Worm (Caenorhabditis elegans): ENCODE measurements around the gene twnk-1.

twnk-1 gene

ce11 chrX:5836527-5836926 lies 45.5 kb downstream of the twnk-1 start:
- TF ChIP-seq med-1 (GFP tag; optimal IDR thresholded peaks at IDR 0.05; ENCODE audit: insufficient read depth): no peak
- TF ChIP-seq ref-1 (GFP tag; conservative IDR thresholded peaks at IDR 0.05): no peak
- TF ChIP-seq klf-2 (GFP tag; conservative IDR thresholded peaks at IDR 0.05): no peak
- TF ChIP-seq tab-1 (GFP tag; IDR thresholded peaks at IDR 0.05): no peak
- no peak for TF ChIP-seq flt-1 (GFP tag; IDR thresholded peaks at IDR 0.05)
- no peak for TF ChIP-seq ztf-23 (GFP tag; IDR thresholded peaks at IDR 0.05)
- TF ChIP-seq cog-1 (tag; optimal IDR thresholded peaks at IDR 0.05): no peak
- TF ChIP-seq ztf-29 (GFP tag; IDR thresholded peaks at IDR 0.05): no peak
- no peak for TF ChIP-seq T22C8.4 (GFP tag; IDR thresholded peaks at IDR 0.05)

DNA sequence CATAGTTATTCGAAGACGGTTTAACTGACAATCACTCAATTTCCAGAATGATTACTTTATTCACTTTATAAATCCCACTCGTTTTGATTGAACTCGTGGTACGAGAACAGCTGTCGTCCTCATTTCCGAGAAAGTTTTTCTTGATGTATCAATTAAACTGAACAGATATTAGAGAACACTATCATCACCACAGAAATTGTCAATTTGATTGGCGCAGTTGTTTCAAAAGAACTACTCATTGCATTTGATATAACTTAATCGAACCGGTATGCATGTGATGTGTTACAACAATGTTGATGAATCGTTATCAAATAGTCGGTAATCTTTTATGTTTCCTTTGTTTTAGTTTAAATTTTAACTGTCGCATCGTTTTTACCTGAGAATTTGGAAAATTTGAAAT lies 46.0 kb downstream of the twnk-1 start:
- TF ChIP-seq ref-1 (GFP tag; conservative IDR thresholded peaks at IDR 0.05) (no peak), T22C8.4 (GFP tag; IDR thresholded peaks at IDR 0.05) (no peak), tab-1 (GFP tag; IDR thresholded peaks at IDR 0.05) (no peak), cog-1 (tag; optimal IDR thresholded peaks at IDR 0.05) (no peak), flt-1 (GFP tag; IDR thresholded peaks at IDR 0.05) (no peak), med-1 (GFP tag; optimal IDR thresholded peaks at IDR 0.05; ENCODE audit: insufficient read depth) (no peak), ztf-29 (GFP tag; IDR thresholded peaks at IDR 0.05) (no peak), klf-2 (GFP tag; conservative IDR thresholded peaks at IDR 0.05) (no peak), ztf-23 (GFP tag; IDR thresholded peaks at IDR 0.05) (no peak)

DNA sequence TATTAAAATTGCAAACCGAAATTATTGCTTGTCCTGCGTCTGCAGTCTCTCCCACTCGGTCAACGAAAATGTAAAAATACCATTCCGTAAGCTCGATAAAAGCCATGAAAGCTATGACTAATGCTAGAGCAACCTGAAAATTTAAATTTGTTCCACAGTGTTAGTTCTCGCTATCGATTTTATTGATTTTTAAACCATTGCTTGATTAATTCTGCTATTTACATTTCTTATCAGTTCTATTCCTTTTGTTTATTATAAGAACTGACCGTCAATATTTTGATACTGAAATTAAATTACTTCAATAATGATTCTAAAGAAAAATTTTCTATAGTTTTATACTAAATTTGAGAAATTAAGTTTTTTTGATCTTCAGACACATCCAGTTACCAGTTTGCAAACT lies 48.1 kb downstream of the twnk-1 start:
- TF ChIP-seq flt-1 (GFP tag; IDR thresholded peaks at IDR 0.05) (no peak), klf-2 (GFP tag; conservative IDR thresholded peaks at IDR 0.05) (no peak), cog-1 (tag; optimal IDR thresholded peaks at IDR 0.05) (no peak), ref-1 (GFP tag; conservative IDR thresholded peaks at IDR 0.05) (no peak), ztf-29 (GFP tag; IDR thresholded peaks at IDR 0.05) (no peak), ztf-23 (GFP tag; IDR thresholded peaks at IDR 0.05) (no peak), T22C8.4 (GFP tag; IDR thresholded peaks at IDR 0.05) (no peak)

ce11 chrX:5839643-5840042 lies 48.6 kb downstream of the twnk-1 start, which contains the start of gene dct-11:
dct-11 (minus strand) TSS chrX:5839778.
- TF ChIP-seq cog-1 (tag; optimal IDR thresholded peaks at IDR 0.05): no peak
- no peak for TF ChIP-seq ztf-29 (GFP tag; IDR thresholded peaks at IDR 0.05)
- TF ChIP-seq T22C8.4 (GFP tag; IDR thresholded peaks at IDR 0.05): no peak
- TF ChIP-seq tab-1 (GFP tag; IDR thresholded peaks at IDR 0.05): no peak
- TF ChIP-seq flt-1 (GFP tag; IDR thresholded peaks at IDR 0.05): no peak
- TF ChIP-seq med-1 (GFP tag; optimal IDR thresholded peaks at IDR 0.05; ENCODE audit: insufficient read depth): no peak
- no peak for TF ChIP-seq klf-2 (GFP tag; conservative IDR thresholded peaks at IDR 0.05)
- no peak for TF ChIP-seq ref-1 (GFP tag; conservative IDR thresholded peaks at IDR 0.05)
- TF ChIP-seq ztf-23 (GFP tag; IDR thresholded peaks at IDR 0.05): no peak

ce11 chrX:5841060-5841642 lies 50.1 kb downstream of the twnk-1 start, which contains the start of gene puf-9:
puf-9 (plus strand) TSS chrX:5841592.
- TF ChIP-seq T22C8.4 (GFP tag; IDR thresholded peaks at IDR 0.05): 0 out of 2 replicates have a peak, but pooled peaks have one; percentile 30
- TF ChIP-seq flt-1 (GFP tag; IDR thresholded peaks at IDR 0.05): peak; percentile 78
- peak; percentile 95 for TF ChIP-seq cog-1 (tag; optimal IDR thresholded peaks at IDR 0.05)
- peak; percentile 86 for TF ChIP-seq ztf-23 (GFP tag; IDR thresholded peaks at IDR 0.05)
- no peak for TF ChIP-seq klf-2 (GFP tag; conservative IDR thresholded peaks at IDR 0.05)
